Worm (Caenorhabditis elegans): Measurements from ENCODE around the gene Y54G9A.5.

DNA sequence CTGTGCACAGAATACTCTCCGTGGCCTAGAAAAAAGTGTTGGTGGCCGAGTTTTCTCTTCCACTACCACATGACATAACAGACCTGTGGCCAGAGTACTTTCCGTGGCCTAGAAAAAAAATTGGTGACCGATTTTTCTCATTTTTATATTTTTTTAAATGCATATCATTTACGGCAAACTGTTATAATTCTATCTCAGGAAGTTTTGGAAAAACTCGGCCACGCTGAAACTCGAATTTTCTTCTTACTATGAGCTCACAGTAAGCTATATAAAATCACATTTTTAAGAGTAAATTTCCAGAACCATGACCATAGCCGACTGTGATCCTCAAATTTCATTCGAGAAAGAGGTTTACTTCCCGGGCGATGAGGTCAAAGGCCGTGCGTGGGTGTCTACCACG is 29.2 kb downstream of the Y54G9A.5 start, which contains the start of gene arrd-14:
- no peak for TF ChIP-seq unc-39 (tag; optimal IDR thresholded peaks at IDR 0.05)
- TF ChIP-seq ama-1 (optimal IDR thresholded peaks at IDR 0.05) = no peak
- no peak for TF ChIP-seq skn-1 (tag; optimal IDR thresholded peaks at IDR 0.05)
- TF ChIP-seq R02D3.7 (tag; optimal IDR thresholded peaks at IDR 0.05) = no peak
- TF ChIP-seq fos-1 (tag; optimal IDR thresholded peaks at IDR 0.05) = no peak
- TF ChIP-seq egl-27 (tag; optimal IDR thresholded peaks at IDR 0.05) = no peak
- TF ChIP-seq elt-2 (tag; optimal IDR thresholded peaks at IDR 0.05) = no peak
- no peak for TF ChIP-seq nhr-77 (tag; optimal IDR thresholded peaks at IDR 0.05)

Data from whole organism, L3 larva.